Worm (Caenorhabditis elegans): ENCODE measurements around the gene C03B1.3.

Gene C03B1.3

ce11 chrX:6326088-6326487 is 39.7 kb upstream of the C03B1.3 start, which contains the start of gene col-168:
Gene col-168, plus strand, starts transcription at chrX:6326388.
- TF ChIP-seq snpc-4 (tag; optimal IDR thresholded peaks at IDR 0.05) (no peak), unc-62 (GFP tag; optimal IDR thresholded peaks at IDR 0.05) (no peak), unc-39 (tag; optimal IDR thresholded peaks at IDR 0.05) (no peak), mls-2 (tag; optimal IDR thresholded peaks at IDR 0.05) (no peak), pha-4 (tag; optimal IDR thresholded peaks at IDR 0.05) (no peak), ceh-43 (GFP tag; optimal IDR thresholded peaks at IDR 0.05) (no peak), lin-32 (GFP tag; optimal IDR thresholded peaks at IDR 0.05) (no peak), ztf-11 (tag; optimal IDR thresholded peaks at IDR 0.05) (no peak), zip-8 (tag; optimal IDR thresholded peaks at IDR 0.05) (no peak), ham-2 (GFP tag; optimal IDR thresholded peaks at IDR 0.05) (no peak), sem-2 (GFP tag; optimal IDR thresholded peaks at IDR 0.05) (no peak), mep-1 (tag; optimal IDR thresholded peaks at IDR 0.05) (no peak), ceh-39 (tag; optimal IDR thresholded peaks at IDR 0.05) (no peak), lin-13 (tag; optimal IDR thresholded peaks at IDR 0.05) (no peak), ceh-83 (GFP tag; optimal IDR thresholded peaks at IDR 0.05) (no peak), cnd-1 (tag; optimal IDR thresholded peaks at IDR 0.05) (no peak), nhr-237 (tag; optimal IDR thresholded peaks at IDR 0.05) (no peak), nhr-2 (tag; optimal IDR thresholded peaks at IDR 0.05) (no peak), blmp-1 (tag; optimal IDR thresholded peaks at IDR 0.05) (no peak), sptf-1 (tag; optimal IDR thresholded peaks at IDR 0.05) (no peak)

- peak; percentile 30 for TF ChIP-seq zip-8 (tag; optimal IDR thresholded peaks at IDR 0.05)
- no peak for TF ChIP-seq hlh-1 (tag; optimal IDR thresholded peaks at IDR 0.05)
Observed at ce11 chrX:6328860-6329259, 37.0 kb upstream of the C03B1.3 start, which contains the start of gene col-169. Gene col-169, plus strand, starts transcription at chrX:6329160.

- no peak for TF ChIP-seq ztf-11 (tag; optimal IDR thresholded peaks at IDR 0.05)
- TF ChIP-seq sem-2 (GFP tag; optimal IDR thresholded peaks at IDR 0.05) = no peak
- TF ChIP-seq nhr-2 (tag; optimal IDR thresholded peaks at IDR 0.05) = no peak
- no peak for TF ChIP-seq mls-2 (tag; optimal IDR thresholded peaks at IDR 0.05)
- no peak for TF ChIP-seq ham-2 (GFP tag; optimal IDR thresholded peaks at IDR 0.05)
- TF ChIP-seq lin-32 (GFP tag; optimal IDR thresholded peaks at IDR 0.05) = no peak
- TF ChIP-seq ceh-39 (tag; optimal IDR thresholded peaks at IDR 0.05) = no peak
- no peak for TF ChIP-seq M03D4.4 (tag; optimal IDR thresholded peaks at IDR 0.05)
- no peak for TF ChIP-seq ces-1 (GFP tag; optimal IDR thresholded peaks at IDR 0.05)
- TF ChIP-seq nhr-28 (tag; optimal IDR thresholded peaks at IDR 0.05) = no peak
- no peak for TF ChIP-seq elt-3 (tag; optimal IDR thresholded peaks at IDR 0.05)
- TF ChIP-seq ceh-83 (GFP tag; optimal IDR thresholded peaks at IDR 0.05) = no peak
- TF ChIP-seq ceh-43 (GFP tag; optimal IDR thresholded peaks at IDR 0.05) = no peak
Observed at ce11 chrX:6331409-6331808, 34.4 kb upstream of the C03B1.3 start, which contains the start of gene col-170. Gene col-170, plus strand, starts transcription at chrX:6331709.

- TF ChIP-seq zip-8 (tag; optimal IDR thresholded peaks at IDR 0.05) = no peak
- no peak for TF ChIP-seq ceh-83 (GFP tag; optimal IDR thresholded peaks at IDR 0.05)
Observed at ce11 chrX:6333998-6334397, 31.8 kb upstream of the C03B1.3 start, which contains the start of gene col-171. Gene col-171, plus strand, starts transcription at chrX:6334298.

ce11 chrX:6334602-6335001 is 31.2 kb upstream of the C03B1.3 start:
- TF ChIP-seq lsy-2 (tag; optimal IDR thresholded peaks at IDR 0.05) (no peak), pha-4 (tag; optimal IDR thresholded peaks at IDR 0.05) (no peak), elt-3 (tag; optimal IDR thresholded peaks at IDR 0.05) (no peak), ham-2 (GFP tag; optimal IDR thresholded peaks at IDR 0.05) (no peak), nhr-237 (tag; optimal IDR thresholded peaks at IDR 0.05) (no peak), cnd-1 (tag; optimal IDR thresholded peaks at IDR 0.05) (no peak), nhr-12 (tag; optimal IDR thresholded peaks at IDR 0.05) (no peak), elt-1 (tag; optimal IDR thresholded peaks at IDR 0.05; ENCODE audit: borderline replicate concordance, insufficient read depth) (no peak), unc-62 (GFP tag; optimal IDR thresholded peaks at IDR 0.05) (no peak), nhr-28 (tag; optimal IDR thresholded peaks at IDR 0.05) (no peak), tbx-8 (GFP tag; optimal IDR thresholded peaks at IDR 0.05) (no peak), hlh-1 (tag; optimal IDR thresholded peaks at IDR 0.05) (no peak), sptf-1 (tag; optimal IDR thresholded peaks at IDR 0.05) (no peak), lin-32 (GFP tag; optimal IDR thresholded peaks at IDR 0.05) (no peak), ceh-43 (GFP tag; optimal IDR thresholded peaks at IDR 0.05) (no peak), nhr-76 (tag; optimal IDR thresholded peaks at IDR 0.05) (no peak), unc-120 (tag; optimal IDR thresholded peaks at IDR 0.05; ENCODE audit: poor library complexity, severe bottlenecking) (no peak)
